Worm (Caenorhabditis elegans): Measurements from ENCODE around the gene kvs-5.
"Not testable (repeated sequence)": the region's sequence is repeated elsewhere in the genome, so short reads cannot be mapped to it uniquely, and the experiment has no call there.

The kvs-5 gene

ce11 chrIV:771061-771460 is 34.5 kb downstream of the kvs-5 start, which contains the start of gene F56B3.9:
Gene F56B3.9, plus strand, starts transcription at chrIV:771361.
- not testable (repeated sequence) for TF ChIP-seq fkh-6, eyg-1, tbx-2 (tag; optimal IDR thresholded peaks at IDR 0.05)

DNA sequence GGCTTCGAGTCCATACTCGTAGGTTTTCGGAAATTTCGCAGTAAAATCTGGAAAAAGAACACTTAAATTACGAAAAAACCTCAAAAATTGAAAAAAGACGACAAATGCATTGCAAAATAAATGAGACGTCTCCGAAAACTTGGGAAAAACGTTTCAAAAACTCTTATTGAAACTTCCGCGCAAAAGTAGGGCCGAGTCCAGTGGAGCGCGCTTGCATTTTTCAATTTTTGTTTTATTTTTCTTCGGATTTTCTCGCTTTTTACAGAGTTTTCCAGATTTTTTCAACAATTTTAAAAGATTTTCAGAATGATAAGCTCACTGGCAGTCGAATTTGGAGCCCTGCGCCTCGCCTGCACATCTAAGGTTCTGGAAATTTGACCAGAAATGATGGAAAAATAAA is 36.4 kb downstream of the kvs-5 start, which contains the start of gene mrpl-2:
TSS of gene mrpl-2 (plus strand) at position 307 of the 400 bp plus-strand sequence.
- TF ChIP-seq hlh-6 (tag; optimal IDR thresholded peaks at IDR 0.05) (no peak), elt-2 (tag; optimal IDR thresholded peaks at IDR 0.05) (peak; percentile 9)

DNA sequence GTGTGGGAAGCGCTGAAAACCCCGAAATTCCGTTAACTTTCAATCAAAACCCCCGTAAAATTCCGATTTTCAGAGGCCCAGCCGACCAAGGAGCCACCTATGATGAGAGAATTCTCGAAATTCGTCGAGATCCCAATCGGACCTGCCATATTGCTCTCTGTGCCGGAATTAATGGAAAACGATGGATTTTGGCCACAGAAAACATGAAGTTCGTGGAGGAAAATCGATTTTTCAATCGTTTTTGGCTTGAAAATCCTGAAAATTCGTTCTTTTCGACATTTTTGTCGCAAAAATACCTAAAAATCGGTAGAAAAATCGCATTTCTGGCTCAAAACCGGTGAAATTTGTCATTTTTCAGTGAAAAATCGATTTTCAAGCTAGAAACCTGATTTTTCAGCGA is 37.0 kb downstream of the kvs-5 start:
- TF ChIP-seq ceh-30 (tag; optimal IDR thresholded peaks at IDR 0.05) (no peak), fax-1 (tag; optimal IDR thresholded peaks at IDR 0.05) (no peak), lim-6 (tag; optimal IDR thresholded peaks at IDR 0.05) (no peak), ceh-45 (GFP tag; IDR thresholded peaks at IDR 0.05) (no peak), dmd-4 (tag; optimal IDR thresholded peaks at IDR 0.05; ENCODE audit: borderline replicate concordance) (no peak), mec-3 (tag; optimal IDR thresholded peaks at IDR 0.05; ENCODE audit: borderline replicate concordance) (no peak), lin-11 (tag; optimal IDR thresholded peaks at IDR 0.05) (no peak), sdc-2 (tag; optimal IDR thresholded peaks at IDR 0.05) (no peak), ceh-34 (tag; optimal IDR thresholded peaks at IDR 0.05) (no peak), unc-55 (GFP tag; optimal IDR thresholded peaks at IDR 0.05) (no peak), pha-2 (tag; optimal IDR thresholded peaks at IDR 0.05) (no peak), C38D4.7 (GFP tag; optimal IDR thresholded peaks at IDR 0.05) (no peak), hlh-13 (GFP tag; optimal IDR thresholded peaks at IDR 0.05) (no peak), C08G9.2 (tag; optimal IDR thresholded peaks at IDR 0.05) (no peak), ceh-9 (tag; optimal IDR thresholded peaks at IDR 0.05) (no peak), hlh-8 (tag; optimal IDR thresholded peaks at IDR 0.05) (no peak)

ce11 chrIV:778484-778883 is 41.9 kb downstream of the kvs-5 start, which contains the start of gene ugt-52:
Gene ugt-52, plus strand, starts transcription at chrIV:778784.
- TF ChIP-seq unc-3 (GFP tag; conservative IDR thresholded peaks at IDR 0.05): no peak
- TF ChIP-seq unc-3 (tag; optimal IDR thresholded peaks at IDR 0.05): no peak

DNA sequence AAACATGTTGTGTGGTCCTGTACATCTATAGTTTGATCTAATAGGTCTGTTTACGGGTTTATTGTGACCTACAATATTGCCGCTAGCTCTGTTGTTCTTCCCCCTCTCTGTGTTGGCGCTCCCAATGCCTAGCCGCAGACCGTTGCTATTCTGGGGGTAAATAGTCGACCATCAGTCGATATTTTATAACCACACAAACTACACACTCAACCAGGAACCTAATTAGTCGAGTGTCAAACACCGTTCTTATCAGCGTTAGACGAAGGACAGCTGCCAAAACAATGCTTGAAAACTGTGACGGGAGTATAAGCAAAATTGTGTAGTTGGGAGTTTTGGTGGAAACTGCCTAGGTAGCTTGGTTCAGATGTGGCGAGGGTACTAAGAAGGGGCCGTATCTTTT is 45.8 kb downstream of the kvs-5 start:
- TF ChIP-seq C08G9.2 (tag; optimal IDR thresholded peaks at IDR 0.05): no peak
- no peak for TF ChIP-seq pat-9 (tag; optimal IDR thresholded peaks at IDR 0.05)
- no peak for TF ChIP-seq ceh-6 (GFP tag; optimal IDR thresholded peaks at IDR 0.05)
- TF ChIP-seq rnt-1 (tag; optimal IDR thresholded peaks at IDR 0.05): no peak
- TF ChIP-seq pqm-1 (tag; optimal IDR thresholded peaks at IDR 0.05): no peak
- no peak for TF ChIP-seq hlh-6 (tag; optimal IDR thresholded peaks at IDR 0.05)
- no peak for TF ChIP-seq T23F11.4 (GFP tag; optimal IDR thresholded peaks at IDR 0.05)

DNA sequence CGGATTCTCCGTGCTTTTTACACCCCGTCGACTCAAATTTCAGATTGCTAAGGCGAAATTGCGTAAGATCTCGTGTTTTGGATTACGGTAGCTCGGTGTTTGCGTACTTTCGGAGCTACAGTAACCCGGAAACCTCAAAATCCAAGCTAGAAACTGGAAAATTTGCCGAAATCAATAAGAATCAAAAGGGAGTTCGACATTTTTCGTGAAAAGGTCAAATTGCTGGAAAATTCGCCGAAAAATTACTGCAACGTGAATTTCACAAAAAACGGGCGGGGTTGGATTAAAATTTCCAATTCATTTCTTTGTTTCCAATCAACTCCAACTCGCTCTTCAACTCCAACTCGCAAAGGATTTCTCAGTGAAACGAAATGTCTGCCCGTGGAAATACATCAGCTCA is 51.2 kb downstream of the kvs-5 start, which contains the start of gene F56B3.6:
TSS of gene F56B3.6 (plus strand) at position 301 of the 400 bp plus-strand sequence.
- TF ChIP-seq hlh-6 (tag; optimal IDR thresholded peaks at IDR 0.05): no peak
- no peak for TF ChIP-seq ceh-48 (tag; optimal IDR thresholded peaks at IDR 0.05)
- TF ChIP-seq ceh-6 (GFP tag; optimal IDR thresholded peaks at IDR 0.05): no peak
- no peak for TF ChIP-seq hlh-8 (tag; optimal IDR thresholded peaks at IDR 0.05)
- TF ChIP-seq lim-6 (tag; optimal IDR thresholded peaks at IDR 0.05): no peak
- no peak for TF ChIP-seq ceh-2 (tag; optimal IDR thresholded peaks at IDR 0.05)
- no peak for TF ChIP-seq K02D7.2 (tag; optimal IDR thresholded peaks at IDR 0.05)
- no peak for TF ChIP-seq sdc-2 (tag; optimal IDR thresholded peaks at IDR 0.05)
- TF ChIP-seq ets-4 (tag; optimal IDR thresholded peaks at IDR 0.05): no peak
- TF ChIP-seq syd-9 (tag; optimal IDR thresholded peaks at IDR 0.05): no peak
- no peak for TF ChIP-seq pag-3 (tag; optimal IDR thresholded peaks at IDR 0.05; ENCODE audit: borderline replicate concordance)
- TF ChIP-seq ttx-3 (tag; optimal IDR thresholded peaks at IDR 0.05): no peak
- TF ChIP-seq hlh-15 (tag; optimal IDR thresholded peaks at IDR 0.05): no peak
- TF ChIP-seq pat-9 (tag; optimal IDR thresholded peaks at IDR 0.05): no peak
- TF ChIP-seq zip-5 (tag; optimal IDR thresholded peaks at IDR 0.05): no peak
